Worm (Caenorhabditis elegans): Measurements from ENCODE around the gene pfs-2.

Gene pfs-2

ce11 chrII:14408312-14408711 lies 50.1 kb downstream of the pfs-2 start, which contains the start of gene F26H11.4:
Gene F26H11.4 (plus strand): TSS chrII:14408612.
- TF ChIP-seq nhr-90 (tag; optimal IDR thresholded peaks at IDR 0.05; ENCODE audit: poor library complexity) = no peak
- peak; percentile 15 for TF ChIP-seq nhr-85 (tag)
- TF ChIP-seq nhr-20 (tag; optimal IDR thresholded peaks at IDR 0.05) = no peak

- TF ChIP-seq snpc-4 (tag; optimal IDR thresholded peaks at IDR 0.05) (no peak), nhr-85 (tag) (peak; percentile 20)
Measured at ce11 chrII:14410768-14411167, 52.6 kb downstream of the pfs-2 start, which contains the start of gene dsb-2. Gene dsb-2 (plus strand): TSS chrII:14411095.
